Worm (Caenorhabditis elegans) whole organism, young adult: ENCODE data around the gene thn-6.

Source experiments
- B0035.1 ChIP-seq: sonication (generic microtip); optimal IDR thresholded peaks from 2 replicates; lab custom pipeline; 2016; ENCODE audit warnings: missing genetic modification characterization, mild to moderate bottlenecking, missing compliant biosample characterization, missing genotype, missing genetic modification reagents
- B0261.1 ChIP-seq: sonication (generic microtip); optimal IDR thresholded peaks from 2 replicates; lab custom pipeline; 2016; ENCODE audit warnings: mild to moderate bottlenecking, missing genetic modification characterization, moderate library complexity, missing compliant biosample characterization
- C06A6.2 ChIP-seq: fragments of 200-800 bp; sonication (Bioruptor generic); conservative IDR thresholded peaks from 2 replicates; pipeline ENCODE4 v1.3.6; 2022; ENCODE audit warnings: missing genetic modification characterization, missing compliant biosample characterization
- C17E4.6 ChIP-seq: fragments of 200-800 bp; sonication (Bioruptor generic); IDR thresholded peaks from 2 replicates; pipeline ENCODE4 v1.3.6; 2022; ENCODE audit warnings: missing genetic modification reagents, missing genetic modification characterization, missing compliant biosample characterization
- F10E7.11 ChIP-seq: sonication (generic microtip); optimal IDR thresholded peaks from 2 replicates; lab custom pipeline; 2017; ENCODE audit warnings: mild to moderate bottlenecking, missing genetic modification characterization, moderate library complexity, missing compliant biosample characterization
- F23B12.7 ChIP-seq: sonication (generic microtip); optimal IDR thresholded peaks from 2 replicates; lab custom pipeline; 2017; ENCODE audit warnings: missing genetic modification characterization, mild to moderate bottlenecking, missing compliant biosample characterization, antibody characterized with exemption, moderate library complexity; ENCODE audit not compliant: insufficient read depth
- F49E8.2 ChIP-seq: sonication (generic microtip); optimal IDR thresholded peaks from 3 replicates; lab custom pipeline; 2017; ENCODE audit warnings: missing genetic modification characterization, mild to moderate bottlenecking, missing compliant biosample characterization, antibody characterized with exemption, moderate library complexity; ENCODE audit not compliant: insufficient read depth
- F57A8.1 ChIP-seq: fragments of 200-800 bp; sonication (Bioruptor generic); optimal IDR thresholded peaks from 2 replicates; lab custom pipeline; 2018; ENCODE audit warnings: mild to moderate bottlenecking, missing genetic modification characterization, moderate library complexity, missing compliant biosample characterization
- F57C9.4 ChIP-seq: sonication (generic microtip); optimal IDR thresholded peaks from 2 replicates; lab custom pipeline; 2017; ENCODE audit warnings: mild to moderate bottlenecking, missing genetic modification characterization, missing compliant biosample characterization
- K11D2.4 ChIP-seq: fragments of 200-800 bp; sonication (Bioruptor generic); IDR thresholded peaks from 2 replicates; pipeline ENCODE4 v1.3.6; 2022; ENCODE audit warnings: missing genetic modification reagents, missing genetic modification characterization, missing compliant biosample characterization
- T26A5.8 ChIP-seq: sonication (generic microtip); optimal IDR thresholded peaks from 2 replicates; lab custom pipeline; 2016; ENCODE audit warnings: missing genetic modification characterization, missing compliant biosample characterization
- Y53G8AR.9 ChIP-seq: fragments of 200-800 bp; sonication (Bioruptor generic); conservative IDR thresholded peaks from 2 replicates; pipeline ENCODE4 v1.3.6; 2022; ENCODE audit warnings: missing genetic modification reagents, missing genetic modification characterization, missing compliant biosample characterization
- ZK185.1 ChIP-seq: sonication (generic microtip); optimal IDR thresholded peaks from 2 replicates; lab custom pipeline; 2016; ENCODE audit warnings: mild to moderate bottlenecking, missing genetic modification characterization, missing compliant biosample characterization; ENCODE audit not compliant: poor library complexity, severe bottlenecking
- aptf-2 ChIP-seq: fragments of 200-800 bp; sonication (Bioruptor generic); conservative IDR thresholded peaks from 2 replicates; pipeline ENCODE4 v1.3.6; 2022; ENCODE audit warnings: missing genetic modification reagents, missing genetic modification characterization, missing compliant biosample characterization
- atf-7 ChIP-seq: sonication (generic microtip); optimal IDR thresholded peaks from 2 replicates; lab custom pipeline; 2017; ENCODE audit warnings: mild to moderate bottlenecking, missing genetic modification characterization, missing compliant biosample characterization
- attf-3 ChIP-seq: fragments of 200-800 bp; sonication (Bioruptor generic); conservative IDR thresholded peaks from 2 replicates; pipeline ENCODE4 v1.3.6; 2022; ENCODE audit warnings: missing genetic modification reagents, missing genetic modification characterization, missing compliant biosample characterization
- ccch-3 ChIP-seq: fragments of 200-800 bp; sonication (Bioruptor generic); optimal IDR thresholded peaks from 2 replicates; lab custom pipeline; 2018; ENCODE audit warnings: mild to moderate bottlenecking, missing genetic modification characterization, missing compliant biosample characterization
- cebp-1 ChIP-seq, 2 experiments: fragments of 200-800 bp in 1 of 2; sonication (Bioruptor generic) in 1 of 2; sonication (generic microtip) in 1 of 2; IDR thresholded peaks in 1 of 2; optimal IDR thresholded peaks in 1 of 2; 2 replicates each; pipeline versions ENCODE4 v1.3.6 to Lab custom; 2017 to 2022; ENCODE audit warnings: missing compliant biosample characterization in 2 of 2, missing genetic modification characterization in 2 of 2, mild to moderate bottlenecking in 1 of 2, missing genetic modification reagents in 1 of 2, moderate library complexity in 1 of 2
- ceh-100 ChIP-seq: fragments of 200-800 bp; sonication (Bioruptor generic); IDR thresholded peaks from 2 replicates; pipeline ENCODE4 v1.3.6; 2022; ENCODE audit warnings: missing genetic modification reagents, missing genetic modification characterization, missing compliant biosample characterization
- ceh-79 ChIP-seq: sonication (generic microtip); optimal IDR thresholded peaks from 2 replicates; lab custom pipeline; 2017; ENCODE audit warnings: mild to moderate bottlenecking, missing genetic modification characterization, missing compliant biosample characterization
- die-1 ChIP-seq: sonication (generic microtip); optimal IDR thresholded peaks from 2 replicates; lab custom pipeline; 2016; ENCODE audit warnings: missing genotype, mild to moderate bottlenecking, missing genetic modification characterization, missing compliant biosample characterization
- dox-1 ChIP-seq: fragments of 200-800 bp; sonication (Bioruptor generic); IDR thresholded peaks from 2 replicates; pipeline ENCODE4 v1.3.6; 2022; ENCODE audit warnings: missing genetic modification reagents, missing genetic modification characterization, missing compliant biosample characterization
- egl-18 ChIP-seq: fragments of 200-800 bp; sonication (Bioruptor generic); IDR thresholded peaks from 2 replicates; pipeline ENCODE4 v1.3.6; 2022; ENCODE audit warnings: missing genetic modification reagents, missing genetic modification characterization, missing compliant biosample characterization
- egrh-3 ChIP-seq: fragments of 200-800 bp; sonication (Bioruptor generic); IDR thresholded peaks from 2 replicates; pipeline ENCODE4 v1.3.6; 2022; ENCODE audit warnings: missing genetic modification reagents, missing genetic modification characterization, missing compliant biosample characterization
- ekl-4 ChIP-seq: fragments of 200-800 bp; sonication (Bioruptor generic); IDR thresholded peaks from 2 replicates; pipeline ENCODE4 v1.3.6; 2022; ENCODE audit warnings: missing genetic modification reagents, missing genetic modification characterization, missing compliant biosample characterization
- him-1 ChIP-seq: sonication (generic microtip); optimal IDR thresholded peaks from 2 replicates; lab custom pipeline; 2016; ENCODE audit warnings: missing genotype, missing genetic modification reagents, missing genetic modification characterization, missing compliant biosample characterization
- hsf-1 ChIP-seq: fragments of 200-800 bp; sonication (Bioruptor generic); IDR thresholded peaks from 2 replicates; pipeline ENCODE4 v1.3.6; 2022; ENCODE audit warnings: missing genetic modification reagents, missing genetic modification characterization, missing compliant biosample characterization
- let-607 ChIP-seq, 2 experiments: fragments of 200-800 bp in 1 of 2; sonication (Bioruptor generic) in 1 of 2; sonication (generic microtip) in 1 of 2; optimal IDR thresholded peaks; 2 replicates each; lab custom pipeline; 2016 to 2018; ENCODE audit warnings: mild to moderate bottlenecking in 2 of 2, missing compliant biosample characterization in 2 of 2, missing genetic modification characterization in 2 of 2, moderate library complexity in 2 of 2, missing genotype in 1 of 2
- madf-3 ChIP-seq: fragments of 200-800 bp; sonication (Bioruptor generic); IDR thresholded peaks from 2 replicates; pipeline ENCODE4 v1.3.6; 2022; ENCODE audit warnings: missing genetic modification reagents, missing genetic modification characterization, missing compliant biosample characterization
- mcd-1 ChIP-seq: fragments of 200-800 bp; sonication (Bioruptor generic); IDR thresholded peaks from 2 replicates; pipeline ENCODE4 v1.3.6; 2022; ENCODE audit warnings: missing genetic modification reagents, missing genetic modification characterization, missing compliant biosample characterization
- mxl-1 ChIP-seq: sonication (generic microtip); optimal IDR thresholded peaks from 2 replicates; lab custom pipeline; 2016; ENCODE audit warnings: missing genetic modification characterization, missing compliant biosample characterization
- nfya-1 ChIP-seq: sonication (generic microtip); optimal IDR thresholded peaks from 2 replicates; lab custom pipeline; 2017; ENCODE audit warnings: antibody characterized with exemption, missing compliant biosample characterization, missing genetic modification characterization, borderline replicate concordance; ENCODE audit not compliant: insufficient read depth
- nhr-120 ChIP-seq: fragments of 200-800 bp; sonication (Bioruptor generic); IDR thresholded peaks from 2 replicates; pipeline ENCODE4 v1.3.6; 2022; ENCODE audit warnings: missing genetic modification characterization, missing compliant biosample characterization
- nhr-80 ChIP-seq: sonication (generic microtip); optimal IDR thresholded peaks from 2 replicates; lab custom pipeline; 2016; ENCODE audit warnings: missing genetic modification characterization, missing compliant biosample characterization
- rcor-1 ChIP-seq: fragments of 200-800 bp; sonication (Bioruptor generic); IDR thresholded peaks from 2 replicates; pipeline ENCODE4 v1.3.6; 2022; ENCODE audit warnings: missing genetic modification reagents, missing genetic modification characterization, missing compliant biosample characterization
- snpc-1.3 ChIP-seq: sonication (generic microtip); optimal IDR thresholded peaks from 2 replicates; lab custom pipeline; 2017; ENCODE audit warnings: missing genetic modification characterization, mild to moderate bottlenecking, missing compliant biosample characterization, antibody characterized with exemption, moderate library complexity, missing genotype, missing genetic modification reagents; ENCODE audit not compliant: insufficient read depth
- snpc-3.4 ChIP-seq: sonication (generic microtip); optimal IDR thresholded peaks from 2 replicates; lab custom pipeline; 2017; ENCODE audit warnings: missing genetic modification characterization, mild to moderate bottlenecking, missing compliant biosample characterization, antibody characterized with exemption, moderate library complexity, missing genotype, missing genetic modification reagents
- snpc-4 ChIP-seq, 5 experiments: fragments of 150-350 bp in 1 of 5; sonication (generic microtip) in 4 of 5; optimal IDR thresholded peaks; 2 replicates each; lab custom pipeline; 2014 to 2018; ENCODE audit warnings: missing genetic modification characterization in 5 of 5, missing biosample characterization in 3 of 5, antibody characterized with exemption in 2 of 5, mild to moderate bottlenecking in 2 of 5, missing compliant biosample characterization in 2 of 5, missing genotype in 2 of 5, moderate library complexity in 2 of 5, missing genetic modification reagents in 1 of 5
- sptf-2 ChIP-seq: fragments of 200-800 bp; sonication (Bioruptor generic); optimal IDR thresholded peaks from 2 replicates; lab custom pipeline; 2018; ENCODE audit warnings: mild to moderate bottlenecking, missing genetic modification characterization, missing compliant biosample characterization
- xnd-1 ChIP-seq: sonication (generic microtip); optimal IDR thresholded peaks from 2 replicates; lab custom pipeline; 2016; ENCODE audit warnings: missing genotype, missing genetic modification reagents, missing genetic modification characterization, missing compliant biosample characterization
- zfh-2 ChIP-seq: fragments of 200-800 bp; sonication (Bioruptor generic); conservative IDR thresholded peaks from 2 replicates; pipeline ENCODE4 v1.3.6; 2022; ENCODE audit warnings: missing genetic modification reagents, missing genetic modification characterization, missing compliant biosample characterization
- ztf-18 ChIP-seq: sonication (generic microtip); optimal IDR thresholded peaks from 2 replicates; lab custom pipeline; 2016; ENCODE audit warnings: missing genotype, mild to moderate bottlenecking, missing genetic modification characterization, missing compliant biosample characterization
- ztf-22 ChIP-seq: fragments of 200-800 bp; sonication (Bioruptor generic); optimal IDR thresholded peaks from 2 replicates; lab custom pipeline; 2018; ENCODE audit warnings: mild to moderate bottlenecking, missing genetic modification characterization, moderate library complexity, missing compliant biosample characterization
- ztf-25 ChIP-seq: fragments of 200-800 bp; sonication (Bioruptor generic); IDR thresholded peaks from 2 replicates; pipeline ENCODE4 v1.3.6; 2022; ENCODE audit warnings: missing genetic modification reagents, missing genetic modification characterization, missing compliant biosample characterization
- ztf-28 ChIP-seq: fragments of 200-800 bp; sonication (Bioruptor generic); IDR thresholded peaks from 2 replicates; pipeline ENCODE4 v1.3.6; 2022; ENCODE audit warnings: missing genetic modification reagents, missing genetic modification characterization, missing compliant biosample characterization
- ztf-3 ChIP-seq: fragments of 200-800 bp; sonication (Bioruptor generic); optimal IDR thresholded peaks from 2 replicates; lab custom pipeline; 2018; ENCODE audit warnings: mild to moderate bottlenecking, missing genetic modification characterization, missing compliant biosample characterization

Gene thn-6

ce11 chrIV:5183755-5184166 lies 45.0 kb upstream of the thn-6 start, which contains the start of gene W03F8.4 (continued):
- TF ChIP-seq ztf-22 (no peak), snpc-4 (GFP tag; optimal IDR thresholded peaks at IDR 0.05; lab: Kevin White, UChicago) (peak; percentile 88), snpc-4 (tag; optimal IDR thresholded peaks at IDR 0.05; lab: Kevin White, UChicago) (peak; percentile 82 to 95 (median 94)), Y53G8AR.9 (GFP tag; lab: Robert Waterston, UW) (peak; percentile 94), F57A8.1 (GFP tag; lab: Kevin White, UChicago) (no peak), cebp-1 (GFP tag; IDR thresholded peaks at IDR 0.05; lab: Robert Waterston, UW) (peak; percentile 47; the same call in 1 of the 2 replicates), cebp-1 (tag; optimal IDR thresholded peaks at IDR 0.05; lab: Kevin White, UChicago) (peak; percentile 84), ZK185.1 (tag; lab: Kevin White, UChicago) (peak; percentile 82), K11D2.4 (peak; percentile 91), ceh-79 (no peak), ekl-4 (peak; percentile 93), nhr-120 (GFP tag; lab: Robert Waterston, UW) (no peak), C06A6.2 (GFP tag; lab: Robert Waterston, UW) (peak; percentile 83), ztf-25 (GFP tag; lab: Robert Waterston, UW) (no peak), rcor-1 (GFP tag; lab: Robert Waterston, UW) (peak; percentile 90), nfya-1 (tag; lab: Kevin White, UChicago) (no peak), ceh-100 (GFP tag; lab: Robert Waterston, UW) (peak; percentile 83), F10E7.11 (tag; lab: Kevin White, UChicago) (no peak), B0261.1 (tag; lab: Kevin White, UChicago) (peak; percentile 0), nhr-80 (tag; lab: Kevin White, UChicago) (peak; percentile 65), ztf-28 (GFP tag; lab: Robert Waterston, UW) (0 out of 2 replicates have a peak, but pooled peaks have one; percentile 76), dox-1 (GFP tag; lab: Robert Waterston, UW) (peak; percentile 96), attf-3 (GFP tag; lab: Robert Waterston, UW) (peak; percentile 73), F23B12.7 (peak; percentile 67), T26A5.8 (tag; lab: Kevin White, UChicago) (no peak), ccch-3 (GFP tag; lab: Kevin White, UChicago) (no peak), F49E8.2 (peak; percentile 29), let-607 (tag; optimal IDR thresholded peaks at IDR 0.05; lab: Kevin White, UChicago) (peak; percentile 70 to 87), mcd-1 (GFP tag; lab: Robert Waterston, UW) (peak; percentile 94), F57C9.4 (tag; lab: Kevin White, UChicago) (no peak), aptf-2 (no peak), zfh-2 (GFP tag; lab: Robert Waterston, UW) (peak; percentile 56; the same call in 1 of the 2 replicates), egrh-3 (GFP tag; lab: Robert Waterston, UW) (no peak), C17E4.6 (GFP tag; lab: Robert Waterston, UW) (peak; percentile 76; the same call in 1 of the 2 replicates), hsf-1 (GFP tag; lab: Robert Waterston, UW) (peak; percentile 75), ztf-3 (GFP tag; lab: Kevin White, UChicago) (no peak), egl-18 (GFP tag; lab: Robert Waterston, UW) (0 out of 2 replicates have a peak, but pooled peaks have one; percentile 64), snpc-1.3 (tag; lab: Kevin White, UChicago) (peak; percentile 89), madf-3 (GFP tag; lab: Robert Waterston, UW) (peak; percentile 93), ztf-18 (peak; percentile 98), xnd-1 (peak; percentile 59), snpc-3.4 (tag; lab: Kevin White, UChicago) (peak; percentile 66), mxl-1 (tag; lab: Kevin White, UChicago) (no peak), B0035.1 (tag; lab: Kevin White, UChicago) (no peak), atf-7 (peak; percentile 42), die-1 (tag; lab: Kevin White, UChicago) (no peak), him-1 (peak; percentile 53), sptf-2 (GFP tag; lab: Kevin White, UChicago) (no peak)
